Fruit fly (Drosophila melanogaster) whole organism, embryonic: Measurements from ENCODE around the gene CG11164.
A peak's percentile ranks its signal among the peaks of the same experiment; 100 is the strongest.

Source experiments
- Blimp-1 ChIP-seq: fragments of 200-800 bp; sonication (Bioruptor generic); optimal IDR thresholded peaks from 3 replicates; lab custom pipeline; 2018; ENCODE audit warnings: missing biosample characterization, missing genetic modification characterization, mild to moderate bottlenecking, moderate library complexity, missing genetic modification reagents
- CG14710 ChIP-seq: fragments of 200-800 bp; sonication (Bioruptor generic); optimal IDR thresholded peaks from 3 replicates; lab custom pipeline; 2019; ENCODE audit warnings: missing biosample characterization, mild to moderate bottlenecking, missing genetic modification characterization, moderate library complexity
- CG18599 ChIP-seq: fragments of 200-800 bp; sonication (Bioruptor generic); optimal IDR thresholded peaks from 3 replicates; lab custom pipeline; 2017; ENCODE audit warnings: missing biosample characterization, missing genetic modification characterization, mild to moderate bottlenecking, moderate library complexity, missing genetic modification reagents
- CG33557 ChIP-seq: fragments of 200-800 bp; sonication (Bioruptor generic); optimal IDR thresholded peaks from 2 replicates; lab custom pipeline; 2019; ENCODE audit warnings: missing biosample characterization, mild to moderate bottlenecking, missing genetic modification characterization, moderate library complexity
- CG34376 ChIP-seq: fragments of 200-800 bp; sonication (Bioruptor generic); optimal IDR thresholded peaks from 2 replicates; lab custom pipeline; 2018; ENCODE audit warnings: missing biosample characterization, mild to moderate bottlenecking, missing genetic modification characterization
- CG5180 ChIP-seq: fragments of 200-800 bp; sonication (Bioruptor generic); optimal IDR thresholded peaks from 3 replicates; lab custom pipeline; 2017; ENCODE audit warnings: missing biosample characterization, missing genetic modification characterization, mild to moderate bottlenecking, moderate library complexity, missing genetic modification reagents
- CG5245 ChIP-seq: fragments of 200-800 bp; sonication (Bioruptor generic); optimal IDR thresholded peaks from 3 replicates; lab custom pipeline; 2016; ENCODE audit warnings: missing biosample characterization, missing genetic modification characterization
- CG6854 ChIP-seq: fragments of 200-800 bp; sonication (Bioruptor generic); optimal IDR thresholded peaks from 3 replicates; lab custom pipeline; 2017; ENCODE audit warnings: missing biosample characterization, mild to moderate bottlenecking, missing genetic modification characterization
- CG7745 ChIP-seq: fragments of 200-800 bp; sonication (Bioruptor generic); optimal IDR thresholded peaks from 2 replicates; lab custom pipeline; 2018; ENCODE audit warnings: missing biosample characterization, mild to moderate bottlenecking, missing genetic modification characterization, moderate library complexity
- CG7839 ChIP-seq: fragments of 200-800 bp; sonication (Bioruptor generic); optimal IDR thresholded peaks from 3 replicates; lab custom pipeline; 2018; ENCODE audit warnings: missing biosample characterization, mild to moderate bottlenecking, missing genetic modification characterization, moderate library complexity
- CG8388 ChIP-seq: fragments of 200-800 bp; sonication (Bioruptor generic); optimal IDR thresholded peaks from 2 replicates; lab custom pipeline; 2019; ENCODE audit warnings: missing biosample characterization, mild to moderate bottlenecking, missing genetic modification characterization, moderate library complexity
- CoRest ChIP-seq: fragments of 200-800 bp; sonication (Bioruptor generic); optimal IDR thresholded peaks from 3 replicates; lab custom pipeline; 2018; ENCODE audit warnings: missing biosample characterization, mild to moderate bottlenecking, missing genetic modification characterization, moderate library complexity
- Dad ChIP-seq: fragments of 200-800 bp; sonication (Bioruptor generic); optimal IDR thresholded peaks from 3 replicates; lab custom pipeline; 2016; ENCODE audit warnings: missing biosample characterization, missing genetic modification characterization
- HHEX ChIP-seq: fragments of 200-800 bp; sonication (Bioruptor generic); optimal IDR thresholded peaks from 3 replicates; lab custom pipeline; 2017; ENCODE audit warnings: missing biosample characterization, mild to moderate bottlenecking, missing genetic modification characterization, missing genetic modification reagents
- HLHmδ ChIP-seq: fragments of 200-800 bp; sonication (Bioruptor generic); optimal IDR thresholded peaks from 2 replicates; lab custom pipeline; 2018; ENCODE audit warnings: missing biosample characterization, mild to moderate bottlenecking, missing genetic modification characterization, moderate library complexity
- Hmr ChIP-seq: fragments of 200-800 bp; sonication (Bioruptor generic); optimal IDR thresholded peaks from 3 replicates; lab custom pipeline; 2017; ENCODE audit warnings: mild to moderate bottlenecking, missing biosample characterization, missing genetic modification reagents, missing genetic modification characterization
- Med ChIP-seq: fragments of 200-800 bp; sonication (Bioruptor generic); peaks from one replicate; lab custom pipeline; 2016; ENCODE audit warnings: missing biosample characterization, missing genetic modification characterization, mild to moderate bottlenecking, inconsistent platforms, moderate library complexity
- Pdp1 ChIP-seq, 2 experiments: fragments of 200-800 bp; sonication (Bioruptor generic); optimal IDR thresholded peaks; 3 replicates each; lab custom pipeline; 2016; ENCODE audit warnings: missing biosample characterization in 2 of 2, missing genetic modification characterization in 2 of 2, mild to moderate bottlenecking in 1 of 2, moderate library complexity in 1 of 2
- Scr ChIP-seq: fragments of 200-800 bp; sonication (Bioruptor generic); IDR thresholded peaks from 2 replicates; pipeline ENCODE4 v1.3.6; 2022; ENCODE audit warnings: missing biosample characterization, missing genetic modification characterization; ENCODE audit not compliant: partially characterized antibody
- Sry-β ChIP-seq: fragments of 200-800 bp; sonication (Bioruptor generic); optimal IDR thresholded peaks from 2 replicates; lab custom pipeline; 2018; ENCODE audit warnings: missing biosample characterization, mild to moderate bottlenecking, missing genetic modification characterization, moderate library complexity
- YL-1 ChIP-seq: fragments of 200-800 bp; sonication (Bioruptor generic); optimal IDR thresholded peaks from 3 replicates; lab custom pipeline; 2017; ENCODE audit warnings: missing biosample characterization, mild to moderate bottlenecking, missing genetic modification characterization
- ab ChIP-seq: fragments of 200-800 bp; sonication (Bioruptor generic); optimal IDR thresholded peaks from 2 replicates; lab custom pipeline; 2016; ENCODE audit warnings: missing biosample characterization, missing genetic modification characterization
- amos ChIP-seq: fragments of 200-800 bp; sonication (Bioruptor generic); IDR thresholded peaks from 2 replicates; pipeline ENCODE4 v1.3.6; 2022; ENCODE audit warnings: missing biosample characterization, missing genetic modification characterization; ENCODE audit not compliant: partially characterized antibody
- dmrt11E ChIP-seq: fragments of 200-800 bp; sonication (Bioruptor generic); optimal IDR thresholded peaks from 3 replicates; lab custom pipeline; 2018; ENCODE audit warnings: missing biosample characterization, mild to moderate bottlenecking, missing genetic modification characterization, moderate library complexity
- dpn ChIP-seq, 2 experiments: fragments of 200-800 bp; sonication (Bioruptor generic); optimal IDR thresholded peaks; 3 replicates each; lab custom pipeline; 2016; ENCODE audit warnings: missing biosample characterization in 2 of 2, missing genetic modification characterization in 2 of 2
- ewg ChIP-seq: fragments of 200-800 bp; sonication (Bioruptor generic); optimal IDR thresholded peaks from 3 replicates; lab custom pipeline; 2017; ENCODE audit warnings: mild to moderate bottlenecking, missing biosample characterization, missing genetic modification reagents, missing genetic modification characterization
- exex ChIP-seq: fragments of 200-800 bp; sonication (Bioruptor generic); optimal IDR thresholded peaks from 4 replicates; lab custom pipeline; 2018; ENCODE audit warnings: missing biosample characterization, mild to moderate bottlenecking, missing genetic modification characterization, moderate library complexity
- gro ChIP-seq: fragments of 200-800 bp; sonication (Bioruptor generic); optimal IDR thresholded peaks from 2 replicates; lab custom pipeline; 2016; ENCODE audit warnings: missing biosample characterization, missing genetic modification characterization
- jing ChIP-seq: fragments of 200-800 bp; sonication (Bioruptor generic); optimal IDR thresholded peaks from 2 replicates; lab custom pipeline; 2018; ENCODE audit warnings: missing biosample characterization, mild to moderate bottlenecking, missing genetic modification characterization
- mirr ChIP-seq: fragments of 200-800 bp; sonication (Bioruptor generic); optimal IDR thresholded peaks from 3 replicates; lab custom pipeline; 2018; ENCODE audit warnings: missing biosample characterization, mild to moderate bottlenecking, missing genetic modification characterization
- onecut ChIP-seq: fragments of 200-800 bp; sonication (Bioruptor generic); IDR thresholded peaks from 2 replicates; pipeline ENCODE4 v1.3.6; 2022; ENCODE audit warnings: missing biosample characterization, missing genetic modification characterization
- sens ChIP-seq: fragments of 200-800 bp; sonication (Bioruptor generic); peaks from one replicate; lab custom pipeline; 2016; ENCODE audit warnings: missing biosample characterization, missing genetic modification characterization
- sug ChIP-seq: fragments of 200-800 bp; optimal IDR thresholded peaks from 2 replicates; lab custom pipeline; 2019; ENCODE audit warnings: missing biosample characterization, mild to moderate bottlenecking, missing genetic modification characterization, moderate library complexity
- unpg ChIP-seq: fragments of 200-800 bp; sonication (Bioruptor generic); optimal IDR thresholded peaks from 3 replicates; lab custom pipeline; 2018; ENCODE audit warnings: missing biosample characterization, mild to moderate bottlenecking, missing genetic modification characterization, moderate library complexity
- yki ChIP-seq: fragments of >200 bp; optimal IDR thresholded peaks from 3 replicates; lab custom pipeline; 2018

The CG11164 gene

dm6 chrX:13644696-13645393 lies 23.0 kb upstream of the CG11164 start (continued):
- TF ChIP-seq CG8388 (GFP tag; lab: Kevin White, UChicago) (peak; percentile 13), CG6854 (peak; percentile 33), gro (no peak), amos (GFP tag; lab: Robert Waterston, UW) (no peak), CG5180 (no peak), HHEX (GFP tag; lab: Kevin White, UChicago) (peak; percentile 28), sens (GFP tag; lab: Kevin White, UChicago) (peak; percentile 88), ewg (GFP tag; lab: Kevin White, UChicago) (peak; percentile 6), CG5245 (no peak), CoRest (tag; lab: Kevin White, UChicago) (peak; percentile 49), CG14710 (tag; lab: Kevin White, UChicago) (peak; percentile 43), YL-1 (GFP tag; lab: Kevin White, UChicago) (peak; percentile 1), Blimp-1 (GFP tag; lab: Kevin White, UChicago) (peak; percentile 68), unpg (GFP tag; lab: Kevin White, UChicago) (peak; percentile 56), jing (GFP tag; lab: Kevin White, UChicago) (no peak), Scr (GFP tag; lab: Robert Waterston, UW) (no peak), Hmr (GFP tag; lab: Kevin White, UChicago) (peak; percentile 40)
- TF ChIP-seq, all 482 proteins: peak for 75

- TF ChIP-seq CG34376 (peak; percentile 71), sug (peak; percentile 61), CG33557 (GFP tag; lab: Kevin White, UChicago) (no peak), dpn (GFP tag; optimal IDR thresholded peaks at IDR 0.05; lab: Kevin White, UChicago) (no peak), onecut (GFP tag; lab: Robert Waterston, UW) (no peak), CG18599 (GFP tag; lab: Kevin White, UChicago) (peak; percentile 19), Pdp1 (GFP tag; optimal IDR thresholded peaks at IDR 0.05; lab: Kevin White, UChicago) (peak in 1 of 2 experiments; percentile 11), exex (tag; lab: Kevin White, UChicago) (peak; percentile 90), Sry-β (GFP tag; lab: Kevin White, UChicago) (no peak), Med (GFP tag; lab: Kevin White, UChicago) (peak; percentile 48), sens (GFP tag; lab: Kevin White, UChicago) (peak; percentile 21), HLHmδ (GFP tag; lab: Kevin White, UChicago) (no peak), CG7745 (no peak), mirr (GFP tag; lab: Kevin White, UChicago) (peak; percentile 42), yki (lab: Kevin White, UChicago) (no peak)
- TF ChIP-seq, all 482 proteins: peak for 8
These were observed 21.6 kb upstream of the CG11164 start for dm6 chrX:13646175-13646574.

- TF ChIP-seq ab (GFP tag; lab: Kevin White, UChicago) (no peak), Dad (no peak), CG7839 (tag; lab: Kevin White, UChicago) (no peak), dmrt11E (tag; lab: Kevin White, UChicago) (no peak)
These were observed 19.0 kb upstream of the CG11164 start for dm6 chrX:13648819-13649218.
